2 fruit fly cellular contexts compared by ENCODE assay signal in the genomic region with DNA sequence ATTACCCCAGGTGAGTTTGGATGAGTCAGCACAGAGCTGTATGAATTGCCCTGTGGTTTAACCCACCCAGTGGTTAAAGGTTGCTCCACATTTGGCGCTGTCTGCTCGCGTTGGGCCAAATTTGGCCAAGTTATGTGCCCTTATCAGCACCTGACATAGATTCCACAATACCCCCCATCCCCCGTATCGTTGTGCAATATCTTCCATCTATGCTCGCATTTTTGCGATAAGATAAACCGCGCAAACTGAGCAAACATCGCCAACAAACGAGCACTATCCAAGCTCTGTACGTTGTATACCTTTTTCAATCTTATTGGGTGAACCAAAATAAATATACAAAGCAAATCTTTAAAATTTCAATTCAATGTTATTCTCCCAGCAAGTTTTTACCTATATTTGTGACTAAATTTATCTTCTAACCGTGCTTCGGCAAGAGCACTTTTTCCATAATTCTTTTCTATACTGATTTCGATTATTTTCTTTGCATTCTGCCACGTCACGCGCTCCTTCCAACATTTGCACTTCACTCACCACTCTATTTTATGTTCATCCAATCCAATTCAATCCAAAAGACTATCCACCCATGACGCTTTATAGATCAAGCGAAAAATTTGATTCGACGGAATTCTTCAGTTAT.
TF ChIP-seq lines count a peak whose summit lies in the region.

No protein-coding gene starts in this region.

- TF ChIP-seq CTCF in whole organism, embryonic (GFP tag; optimal IDR thresholded peaks at IDR 0.05; lab: Kevin White, UChicago), result no peak

TF ChIP-seq in whole organism, embryonic, 481 proteins besides CTCF, POLR2A, EP300 and RAD21 (continues in another document):
- TF ChIP-seq pum (GFP tag; optimal IDR thresholded peaks at IDR 0.05; lab: Kevin White, UChicago) (no peak), Sox102F (GFP tag; optimal IDR thresholded peaks at IDR 0.05; lab: Kevin White, UChicago) (no peak), D19A (tag; optimal IDR thresholded peaks at IDR 0.05; lab: Kevin White, UChicago) (no peak), CG2875 (GFP tag; optimal IDR thresholded peaks at IDR 0.05; lab: Kevin White, UChicago) (no peak), bbx (GFP tag; IDR thresholded peaks at IDR 0.05; lab: Robert Waterston, UW; ENCODE audit: partially characterized antibody) (no peak), sisA (GFP tag; IDR thresholded peaks at IDR 0.05; lab: Robert Waterston, UW) (no peak), CG10209 (GFP tag; optimal IDR thresholded peaks at IDR 0.05; lab: Kevin White, UChicago) (peak; percentile 54), CG11695 (GFP tag; IDR thresholded peaks at IDR 0.05; lab: Robert Waterston, UW) (no peak), Fer3 (tag; optimal IDR thresholded peaks at IDR 0.05; lab: Kevin White, UChicago) (peak; percentile 48), fd102C (GFP tag; optimal IDR thresholded peaks at IDR 0.05; lab: Kevin White, UChicago) (no peak), D (optimal IDR thresholded peaks at IDR 0.05; lab: Kevin White, UChicago) (no peak), D (GFP tag; optimal IDR thresholded peaks at IDR 0.05; lab: Kevin White, UChicago) (no peak), fd3F (GFP tag; optimal IDR thresholded peaks at IDR 0.05; lab: Kevin White, UChicago) (peak; percentile 11), CG3995 (GFP tag; optimal IDR thresholded peaks at IDR 0.05; lab: Kevin White, UChicago) (peak; percentile 10), sug (tag; optimal IDR thresholded peaks at IDR 0.05; lab: Kevin White, UChicago) (peak; percentile 89), MESR4 (GFP tag; optimal IDR thresholded peaks at IDR 0.05; lab: Kevin White, UChicago) (no peak), CG2120 (GFP tag; optimal IDR thresholded peaks at IDR 0.05; lab: Kevin White, UChicago) (peak; percentile 80), CG15269 (tag; optimal IDR thresholded peaks at IDR 0.05; lab: Kevin White, UChicago) (peak; percentile 47), CG7839 (tag; optimal IDR thresholded peaks at IDR 0.05; lab: Kevin White, UChicago) (peak; percentile 38), H15 (GFP tag; IDR thresholded peaks at IDR 0.05; lab: Robert Waterston, UW) (no peak), mirr (GFP tag; optimal IDR thresholded peaks at IDR 0.05; lab: Kevin White, UChicago) (peak; percentile 51), cad (GFP tag; optimal IDR thresholded peaks at IDR 0.05; lab: Kevin White, UChicago) (no peak), Nf-YA (GFP tag; IDR thresholded peaks at IDR 0.05; lab: Robert Waterston, UW) (no peak), tx (GFP tag; optimal IDR thresholded peaks at IDR 0.05; lab: Kevin White, UChicago) (no peak), CG1792 (GFP tag; optimal IDR thresholded peaks at IDR 0.05; lab: Kevin White, UChicago) (peak; percentile 19), CG6654 (GFP tag; optimal IDR thresholded peaks at IDR 0.05; lab: Kevin White, UChicago) (no peak), repo (GFP tag; optimal IDR thresholded peaks at IDR 0.05; lab: Kevin White, UChicago) (no peak), Hmr (GFP tag; optimal IDR thresholded peaks at IDR 0.05; lab: Kevin White, UChicago) (peak; percentile 68), CG1647 (GFP tag; optimal IDR thresholded peaks at IDR 0.05; lab: Kevin White, UChicago) (no peak), CG13123 (GFP tag; optimal IDR thresholded peaks at IDR 0.05; lab: Kevin White, UChicago) (no peak), pita (GFP tag; optimal IDR thresholded peaks at IDR 0.05; lab: Kevin White, UChicago) (no peak), otp (GFP tag; IDR thresholded peaks at IDR 0.05; lab: Robert Waterston, UW) (no peak), Dp (GFP tag; optimal IDR thresholded peaks at IDR 0.05; lab: Kevin White, UChicago) (no peak), Oli (tag; optimal IDR thresholded peaks at IDR 0.05; lab: Kevin White, UChicago) (peak; percentile 3), jing (GFP tag; optimal IDR thresholded peaks at IDR 0.05; lab: Kevin White, UChicago) (no peak), Rx (GFP tag; IDR thresholded peaks at IDR 0.05; lab: Robert Waterston, UW) (no peak), caup (GFP tag; optimal IDR thresholded peaks at IDR 0.05; lab: Kevin White, UChicago; ENCODE audit: severe bottlenecking) (peak; percentile 27), Opbp (GFP tag; IDR thresholded peaks at IDR 0.05; lab: Robert Waterston, UW; ENCODE audit: partially characterized antibody) (no peak), pho (GFP tag; optimal IDR thresholded peaks at IDR 0.05; lab: Kevin White, UChicago) (no peak), Bgb (GFP tag; IDR thresholded peaks at IDR 0.05; lab: Robert Waterston, UW; ENCODE audit: partially characterized antibody) (no peak), exex (tag; optimal IDR thresholded peaks at IDR 0.05; lab: Kevin White, UChicago) (peak; percentile 26), CG5180 (GFP tag; optimal IDR thresholded peaks at IDR 0.05; lab: Kevin White, UChicago) (no peak), CG7745 (tag; optimal IDR thresholded peaks at IDR 0.05; lab: Kevin White, UChicago) (no peak)

TF ChIP-seq in whole organism, prepupa, 60 proteins besides CTCF, POLR2A, EP300 and RAD21:
- TF ChIP-seq dsx (GFP tag; optimal IDR thresholded peaks at IDR 0.05; lab: Kevin White, UChicago; ENCODE audit: poor library complexity, severe bottlenecking), result no peak
- TF ChIP-seq fkh (GFP tag; optimal IDR thresholded peaks at IDR 0.05; lab: Kevin White, UChicago), result peak; percentile 70
- no peak for TF ChIP-seq CG11294 (GFP tag; IDR thresholded peaks at IDR 0.05; lab: Robert Waterston, UW)
TF ChIP-seq in whole organism, prepupa: peak in this region for 1.
